Worm (Caenorhabditis elegans) whole organism, young adult: ENCODE results near the gene C08E8.9.

Experiments
- K11D2.4 ChIP-seq: fragments of 200-800 bp; sonication (Bioruptor generic); IDR thresholded peaks from 2 replicates; pipeline ENCODE4 v1.3.6; 2022; ENCODE audit warnings: missing genetic modification reagents, missing genetic modification characterization, missing compliant biosample characterization
- attf-5 ChIP-seq: fragments of 200-800 bp; sonication (Bioruptor generic); optimal IDR thresholded peaks from 2 replicates; lab custom pipeline; 2018; ENCODE audit warnings: mild to moderate bottlenecking, missing genetic modification characterization, missing compliant biosample characterization
- egl-44 ChIP-seq: fragments of 200-800 bp; sonication (Bioruptor generic); IDR thresholded peaks from 2 replicates; pipeline ENCODE4 v1.3.6; 2022; ENCODE audit warnings: missing genetic modification reagents, missing genetic modification characterization, missing compliant biosample characterization
- gei-17 ChIP-seq: fragments of 200-800 bp; sonication (Bioruptor generic); optimal IDR thresholded peaks from 2 replicates; lab custom pipeline; 2018; ENCODE audit warnings: mild to moderate bottlenecking, missing genetic modification characterization, missing compliant biosample characterization
- him-1 ChIP-seq: sonication (generic microtip); optimal IDR thresholded peaks from 2 replicates; lab custom pipeline; 2016; ENCODE audit warnings: missing genotype, missing genetic modification reagents, missing genetic modification characterization, missing compliant biosample characterization
- lin-35 ChIP-seq, 3 experiments: fragments of 150-350 bp in 2 of 3; sonication (generic microtip) in 1 of 3; optimal IDR thresholded peaks; 2 replicates each; lab custom pipeline; 2014 to 2018; ENCODE audit warnings: missing biosample characterization in 3 of 3, missing genetic modification characterization in 3 of 3, missing genetic modification reagents in 3 of 3
- lir-1 ChIP-seq: fragments of 200-800 bp; sonication (Bioruptor generic); conservative IDR thresholded peaks from 2 replicates; pipeline ENCODE4 v1.3.6; 2022; ENCODE audit warnings: missing genetic modification reagents, missing genetic modification characterization, missing compliant biosample characterization
- mes-4 ChIP-seq: sonication (generic microtip); optimal IDR thresholded peaks from 2 replicates; lab custom pipeline; 2016; ENCODE audit warnings: missing genotype, missing genetic modification characterization, missing compliant biosample characterization
- nfya-1 ChIP-seq: sonication (generic microtip); optimal IDR thresholded peaks from 2 replicates; lab custom pipeline; 2017; ENCODE audit warnings: antibody characterized with exemption, missing compliant biosample characterization, missing genetic modification characterization, borderline replicate concordance; ENCODE audit not compliant: insufficient read depth
- repo-1 ChIP-seq: sonication (generic microtip); optimal IDR thresholded peaks from 2 replicates; lab custom pipeline; 2017; ENCODE audit warnings: mild to moderate bottlenecking, missing genetic modification characterization, missing compliant biosample characterization

- TF ChIP-seq nfya-1 (tag; lab: Kevin White, UChicago) (no peak), lir-1 (GFP tag; lab: Robert Waterston, UW) (no peak), gei-17 (GFP tag; lab: Kevin White, UChicago) (no peak), mes-4 (tag; lab: Kevin White, UChicago) (no peak), egl-44 (no peak), attf-5 (GFP tag; lab: Kevin White, UChicago) (no peak), K11D2.4 (GFP tag; lab: Robert Waterston, UW) (no peak), repo-1 (tag; lab: Kevin White, UChicago) (no peak), lin-35 (GFP tag; optimal IDR thresholded peaks at IDR 0.05; lab: Kevin White, UChicago) (no peak), him-1 (tag; lab: Kevin White, UChicago) (no peak)
Observed at ce11 chrV:18359888-18360287, 4.8 kb upstream of the C08E8.9 start, which contains the start of gene C08E8.5.
